Fruit fly (Drosophila melanogaster): ENCODE measurements around the gene CG12560.

The CG12560 gene

DNA sequence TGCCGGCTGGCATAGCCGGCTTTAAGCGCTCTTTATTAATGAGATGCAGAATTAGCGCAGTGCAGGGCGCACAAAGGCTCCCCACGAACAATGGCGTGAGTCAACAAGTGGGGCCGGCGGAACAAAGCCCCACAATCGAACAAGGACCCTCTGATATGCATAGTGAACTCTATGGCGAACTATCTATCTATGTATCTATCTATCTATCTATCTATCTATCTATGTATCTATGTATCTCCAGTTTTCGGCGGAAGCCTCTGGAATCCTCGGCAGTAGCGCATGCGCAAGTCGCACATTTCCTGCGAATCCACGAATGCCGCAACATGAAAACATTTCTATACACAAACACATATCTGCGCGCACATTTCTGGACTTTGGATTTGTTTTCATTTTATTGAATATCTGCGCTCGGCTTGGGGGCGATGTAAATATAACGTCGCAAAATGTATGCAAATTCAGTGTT, 8.7 kb downstream of the CG12560 start:
- TF ChIP-seq Sp1 (GFP tag; optimal IDR thresholded peaks at IDR 0.05) = peak; percentile 80
- TF ChIP-seq psq (GFP tag; optimal IDR thresholded peaks at IDR 0.05) = peak; percentile 86
- TF ChIP-seq Mio (GFP tag; optimal IDR thresholded peaks at IDR 0.05) = peak; percentile 12
- no peak for TF ChIP-seq Abd-B (GFP tag; optimal IDR thresholded peaks at IDR 0.05)
- peak; percentile 23 for TF ChIP-seq sv (GFP tag; optimal IDR thresholded peaks at IDR 0.05)
- TF ChIP-seq dl (GFP tag; optimal IDR thresholded peaks at IDR 0.05; ENCODE audit: insufficient read depth in 1 of 2, partially characterized antibody in 2 of 2) = no peak
- TF ChIP-seq Jra (GFP tag; optimal IDR thresholded peaks at IDR 0.05) = no peak
- no peak for TF ChIP-seq usp (GFP tag; optimal IDR thresholded peaks at IDR 0.05)
- TF ChIP-seq HLH106 (tag; optimal IDR thresholded peaks at IDR 0.05) = peak; percentile 87
- no peak for TF ChIP-seq brk (GFP tag; optimal IDR thresholded peaks at IDR 0.05)
- peak; percentile 91 for TF ChIP-seq br (GFP tag; optimal IDR thresholded peaks at IDR 0.05)
- peak; percentile 88 for TF ChIP-seq dmrt93B (GFP tag; optimal IDR thresholded peaks at IDR 0.05)
- peak; percentile 37 for TF ChIP-seq Myc (optimal IDR thresholded peaks at IDR 0.05)
- no peak for TF ChIP-seq CrebA (GFP tag; optimal IDR thresholded peaks at IDR 0.05; ENCODE audit: borderline replicate concordance)
- peak; percentile 91 for TF ChIP-seq h (GFP tag; optimal IDR thresholded peaks at IDR 0.05)
- TF ChIP-seq tai (GFP tag; optimal IDR thresholded peaks at IDR 0.05) = no peak
- TF ChIP-seq sage (GFP tag; optimal IDR thresholded peaks at IDR 0.05) = peak; percentile 56
- peak; percentile 85 for TF ChIP-seq Hnf4 (GFP tag; optimal IDR thresholded peaks at IDR 0.05)
- TF ChIP-seq ey (GFP tag; optimal IDR thresholded peaks at IDR 0.05) = peak; percentile 92
- TF ChIP-seq N (GFP tag; optimal IDR thresholded peaks at IDR 0.05) = no peak
- TF ChIP-seq pan (optimal IDR thresholded peaks at IDR 0.05) = no peak
- peak; percentile 74 for TF ChIP-seq CG32264 (GFP tag; optimal IDR thresholded peaks at IDR 0.05)
- TF ChIP-seq CG9705 (GFP tag; optimal IDR thresholded peaks at IDR 0.05) = peak; percentile 4
- no peak for TF ChIP-seq Dfd (GFP tag; optimal IDR thresholded peaks at IDR 0.05)
- TF ChIP-seq lola (GFP tag; optimal IDR thresholded peaks at IDR 0.05) = no peak
- peak; percentile 55 for TF ChIP-seq Rel (GFP tag; optimal IDR thresholded peaks at IDR 0.05)
- peak; percentile 24 for TF ChIP-seq Rel (tag; optimal IDR thresholded peaks at IDR 0.05)
- TF ChIP-seq OdsH (GFP tag; optimal IDR thresholded peaks at IDR 0.05) = peak; percentile 81
- no peak for TF ChIP-seq GATAd (GFP tag; optimal IDR thresholded peaks at IDR 0.05)
- peak; percentile 84 for TF ChIP-seq rgr (GFP tag; optimal IDR thresholded peaks at IDR 0.05)
- no peak for TF ChIP-seq Vsx2 (GFP tag; optimal IDR thresholded peaks at IDR 0.05; ENCODE audit: partially characterized antibody)
- TF ChIP-seq Dif (GFP tag; optimal IDR thresholded peaks at IDR 0.05; ENCODE audit: partially characterized antibody) = no peak
- TF ChIP-seq Hr78 (GFP tag; optimal IDR thresholded peaks at IDR 0.05) = no peak
- no peak for TF ChIP-seq Hr83 (GFP tag; optimal IDR thresholded peaks at IDR 0.05; ENCODE audit: poor library complexity, severe bottlenecking)
- TF ChIP-seq jim (GFP tag; optimal IDR thresholded peaks at IDR 0.05) = no peak
- no peak for TF ChIP-seq dsf (GFP tag; optimal IDR thresholded peaks at IDR 0.05; ENCODE audit: borderline replicate concordance)
- TF ChIP-seq woc (GFP tag; optimal IDR thresholded peaks at IDR 0.05) = peak; percentile 89
- peak; percentile 39 to 92 for TF ChIP-seq foxo (GFP tag; optimal IDR thresholded peaks at IDR 0.05)
- TF ChIP-seq fru (GFP tag; optimal IDR thresholded peaks at IDR 0.05) = peak; percentile 96

DNA sequence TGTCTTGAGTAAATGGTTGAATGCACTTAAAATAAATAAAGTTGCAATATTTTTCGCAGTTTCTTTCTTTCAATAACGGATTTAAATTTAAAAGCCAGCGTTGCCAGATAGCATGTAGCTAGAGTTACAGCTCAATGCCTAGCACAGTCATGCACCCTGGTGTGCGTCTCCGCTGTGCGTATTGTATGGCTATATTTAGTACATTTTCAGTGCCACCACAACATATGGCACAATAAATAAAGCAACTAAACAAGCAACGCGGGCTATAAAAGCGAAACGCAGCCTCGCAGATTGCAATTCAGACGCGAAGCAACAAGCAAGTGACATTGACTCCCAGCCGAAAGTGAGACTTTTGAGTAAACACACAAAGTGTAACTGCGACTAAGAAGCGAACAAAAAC, 10.6 kb downstream of the CG12560 start, which contains the start of gene Sirup:
TSS of gene Sirup (plus strand) at position 215 of the 400 bp plus-strand sequence.
- peak; percentile 31 for TF ChIP-seq OdsH (GFP tag; optimal IDR thresholded peaks at IDR 0.05)
- TF ChIP-seq usp (GFP tag; optimal IDR thresholded peaks at IDR 0.05) = no peak
- TF ChIP-seq Abd-B (GFP tag; optimal IDR thresholded peaks at IDR 0.05) = no peak
- TF ChIP-seq brk (GFP tag; optimal IDR thresholded peaks at IDR 0.05) = no peak
- no peak for TF ChIP-seq Vsx2 (GFP tag; optimal IDR thresholded peaks at IDR 0.05; ENCODE audit: partially characterized antibody)
- no peak for TF ChIP-seq N (GFP tag; optimal IDR thresholded peaks at IDR 0.05)
- no peak for TF ChIP-seq jim (GFP tag; optimal IDR thresholded peaks at IDR 0.05)
- TF ChIP-seq woc (GFP tag; optimal IDR thresholded peaks at IDR 0.05) = no peak
- TF ChIP-seq Dfd (GFP tag; optimal IDR thresholded peaks at IDR 0.05) = no peak
- no peak for TF ChIP-seq CrebA (GFP tag; optimal IDR thresholded peaks at IDR 0.05; ENCODE audit: borderline replicate concordance)
- no peak for TF ChIP-seq lola (GFP tag; optimal IDR thresholded peaks at IDR 0.05)
- TF ChIP-seq ey (GFP tag; optimal IDR thresholded peaks at IDR 0.05) = no peak
- no peak for TF ChIP-seq h (GFP tag; optimal IDR thresholded peaks at IDR 0.05)
- no peak for TF ChIP-seq CG9705 (GFP tag; optimal IDR thresholded peaks at IDR 0.05)
- no peak for TF ChIP-seq GATAd (GFP tag; optimal IDR thresholded peaks at IDR 0.05)
- TF ChIP-seq Hr78 (GFP tag; optimal IDR thresholded peaks at IDR 0.05) = no peak
- TF ChIP-seq Myc (optimal IDR thresholded peaks at IDR 0.05) = peak; percentile 25
- no peak for TF ChIP-seq Hr83 (GFP tag; optimal IDR thresholded peaks at IDR 0.05; ENCODE audit: poor library complexity, severe bottlenecking)
- no peak for TF ChIP-seq Mio (GFP tag; optimal IDR thresholded peaks at IDR 0.05)
- TF ChIP-seq br (GFP tag; optimal IDR thresholded peaks at IDR 0.05) = peak; percentile 21
- TF ChIP-seq Sp1 (GFP tag; optimal IDR thresholded peaks at IDR 0.05) = peak; percentile 54
- TF ChIP-seq dsf (GFP tag; optimal IDR thresholded peaks at IDR 0.05; ENCODE audit: borderline replicate concordance) = no peak
- TF ChIP-seq sv (GFP tag; optimal IDR thresholded peaks at IDR 0.05) = no peak
- peak; percentile 11 for TF ChIP-seq Dif (GFP tag; optimal IDR thresholded peaks at IDR 0.05; ENCODE audit: partially characterized antibody)
- TF ChIP-seq dmrt93B (GFP tag; optimal IDR thresholded peaks at IDR 0.05) = no peak
- peak in 1 of 2 experiments; percentile 19 for TF ChIP-seq foxo (GFP tag; optimal IDR thresholded peaks at IDR 0.05)
- TF ChIP-seq rgr (GFP tag; optimal IDR thresholded peaks at IDR 0.05) = peak; percentile 43
- TF ChIP-seq dl (GFP tag; optimal IDR thresholded peaks at IDR 0.05; ENCODE audit: insufficient read depth in 1 of 2, partially characterized antibody in 2 of 2) = no peak
- TF ChIP-seq CG32264 (GFP tag; optimal IDR thresholded peaks at IDR 0.05) = no peak
- no peak for TF ChIP-seq sage (GFP tag; optimal IDR thresholded peaks at IDR 0.05)
- no peak for TF ChIP-seq HLH106 (tag; optimal IDR thresholded peaks at IDR 0.05)
- TF ChIP-seq fru (GFP tag; optimal IDR thresholded peaks at IDR 0.05) = peak; percentile 32
- no peak for TF ChIP-seq psq (GFP tag; optimal IDR thresholded peaks at IDR 0.05)
- TF ChIP-seq tai (GFP tag; optimal IDR thresholded peaks at IDR 0.05) = peak; percentile 55
- no peak for TF ChIP-seq Jra (GFP tag; optimal IDR thresholded peaks at IDR 0.05)
- TF ChIP-seq Rel (GFP tag; optimal IDR thresholded peaks at IDR 0.05) = no peak
- TF ChIP-seq Rel (tag; optimal IDR thresholded peaks at IDR 0.05) = peak; percentile 52
- no peak for TF ChIP-seq pan (optimal IDR thresholded peaks at IDR 0.05)
- TF ChIP-seq Hnf4 (GFP tag; optimal IDR thresholded peaks at IDR 0.05) = peak; percentile 71
